Fruit fly (Drosophila melanogaster) whole organism: ENCODE measurements around the gene CG14282.

Experiments used
- CG8478 ChIP-seq: fragments of >200 bp; optimal IDR thresholded peaks from 2 replicates; lab custom pipeline; 2018; ENCODE audit warnings: inconsistent platforms
- Dll ChIP-seq: fragments of >200 bp; optimal IDR thresholded peaks from 2 replicates; lab custom pipeline; 2017
- EcR ChIP-seq, 2 experiments: fragments of >200 bp; optimal IDR thresholded peaks; 2 replicates each; lab custom pipeline; 2017; ENCODE audit warnings: missing biosample characterization in 2 of 2, missing genetic modification characterization in 2 of 2, missing genetic modification reagents in 2 of 2
- psq ChIP-seq: fragments of >200 bp; optimal IDR thresholded peaks from 2 replicates; lab custom pipeline; 2017
- usp ChIP-seq: fragments of >200 bp; optimal IDR thresholded peaks from 2 replicates; lab custom pipeline; 2017; ENCODE audit warnings: missing biosample characterization, missing genetic modification characterization, mixed read lengths

DNA sequence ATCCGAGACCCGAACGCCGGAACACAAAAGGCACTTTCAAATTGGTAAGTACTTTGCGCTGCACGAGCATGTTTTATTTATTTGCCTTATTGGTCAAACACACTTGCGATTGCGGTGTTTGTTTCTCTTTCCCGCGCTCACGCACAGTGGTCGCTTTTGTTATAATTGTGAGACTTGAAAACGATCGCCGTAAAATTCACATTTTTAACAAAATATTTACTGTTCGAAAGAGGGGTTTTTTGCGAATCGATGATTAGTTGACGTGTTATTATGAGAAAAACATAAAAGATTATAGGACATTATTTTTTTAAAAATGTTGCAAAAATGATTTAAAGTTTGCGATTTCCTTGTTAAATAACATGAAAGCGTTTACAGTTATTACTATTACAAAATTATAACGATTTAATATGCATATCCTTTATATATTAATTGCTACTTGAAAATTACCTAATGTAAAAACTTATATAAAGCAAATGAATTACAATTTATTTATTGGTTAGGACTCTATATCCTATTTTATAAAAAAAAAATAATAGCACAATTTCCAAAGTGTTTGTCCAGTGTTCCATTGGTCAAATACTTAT is 11.8 kb upstream of the CG14282 start:
- no peak for TF ChIP-seq psq (lab: Kevin White, UChicago)
- no peak for TF ChIP-seq EcR (GFP tag; optimal IDR thresholded peaks at IDR 0.05; lab: Kevin White, UChicago)
- TF ChIP-seq usp (GFP tag; lab: Kevin White, UChicago): no peak
- TF ChIP-seq Dll (lab: Kevin White, UChicago): no peak
- no peak for TF ChIP-seq CG8478 (lab: Kevin White, UChicago)
